Worm (Caenorhabditis elegans): ENCODE data around the gene F08H9.2.

- TF ChIP-seq him-1 (tag; optimal IDR thresholded peaks at IDR 0.05) = no peak
- TF ChIP-seq dao-5 (tag; optimal IDR thresholded peaks at IDR 0.05) = no peak
Measured at ce11 chrV:14428865-14429264, 31.6 kb upstream of the F08H9.2 start, which contains the start of gene F23B12.1.

Data from whole organism, L4/young adult.